Worm (Caenorhabditis elegans): ENCODE data around the gene rpl-42.

rpl-42 gene

DNA sequence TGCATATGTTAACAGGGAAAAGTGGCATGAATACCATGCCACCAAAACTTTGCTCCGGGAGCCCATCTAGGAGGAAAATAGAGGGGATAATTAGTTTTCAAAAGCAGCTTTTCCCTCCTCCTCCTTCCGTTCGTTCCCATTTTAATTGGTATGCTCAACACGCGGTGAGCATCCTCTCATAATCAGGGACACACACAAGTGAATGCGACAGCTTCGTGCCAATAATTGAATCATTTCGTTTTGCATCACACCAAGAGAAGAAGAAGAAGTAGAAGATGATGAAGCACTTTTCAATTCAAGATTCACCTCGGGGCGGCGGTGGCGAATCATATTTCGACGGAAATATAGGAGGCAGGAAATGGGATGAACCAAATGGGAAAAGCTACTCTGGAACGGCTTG lies 4.4 kb upstream of the rpl-42 start:
- TF ChIP-seq nhr-20 (tag; optimal IDR thresholded peaks at IDR 0.05) (no peak), lin-14 (GFP tag; optimal IDR thresholded peaks at IDR 0.05) (peak; percentile 6), grh-1 (GFP tag; IDR thresholded peaks at IDR 0.05) (no peak)

DNA sequence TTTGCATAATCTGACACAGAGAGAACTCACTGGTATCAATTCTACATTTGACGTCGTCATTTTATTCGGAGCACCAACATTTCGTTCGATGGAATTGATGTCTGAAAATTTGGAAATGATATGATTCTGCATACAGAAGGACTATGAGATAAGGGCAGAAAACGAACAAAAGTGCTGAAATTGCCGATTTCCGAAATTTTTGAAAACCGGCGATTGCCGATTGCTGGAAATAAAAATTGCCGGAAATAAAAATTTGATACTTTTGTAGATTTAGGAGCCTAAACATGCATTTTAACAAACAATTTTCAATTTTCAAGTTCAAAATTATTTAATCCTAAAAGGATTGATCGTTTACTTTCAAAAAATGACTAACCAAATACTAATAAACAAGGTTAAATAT lies 3.2 kb upstream of the rpl-42 start, which contains the start of gene unc-53:
Gene unc-53 (minus strand): TSS at position 101 of the 400 bp plus-strand sequence.
- TF ChIP-seq mef-2 (tag; optimal IDR thresholded peaks at IDR 0.05) (no peak), irx-1 (tag; optimal IDR thresholded peaks at IDR 0.05) (no peak), aha-1 (tag; optimal IDR thresholded peaks at IDR 0.05) (no peak), nhr-71 (tag; optimal IDR thresholded peaks at IDR 0.05) (no peak), egl-27 (tag; optimal IDR thresholded peaks at IDR 0.05) (no peak), ces-1 (GFP tag; optimal IDR thresholded peaks at IDR 0.05) (no peak), mdl-1 (tag; optimal IDR thresholded peaks at IDR 0.05) (no peak), nhr-20 (tag; optimal IDR thresholded peaks at IDR 0.05) (no peak), sptf-1 (tag; optimal IDR thresholded peaks at IDR 0.05) (no peak), isw-1 (GFP tag; IDR thresholded peaks at IDR 0.05) (no peak), tbx-2 (tag; optimal IDR thresholded peaks at IDR 0.05) (no peak), egl-13 (tag; optimal IDR thresholded peaks at IDR 0.05) (no peak), mab-9 (GFP tag; IDR thresholded peaks at IDR 0.05) (no peak), ceh-8 (GFP tag; optimal IDR thresholded peaks at IDR 0.05) (no peak), skn-1 (tag; optimal IDR thresholded peaks at IDR 0.05) (no peak), lin-15B (tag; optimal IDR thresholded peaks at IDR 0.05) (no peak), alr-1 (tag; optimal IDR thresholded peaks at IDR 0.05; ENCODE audit: borderline replicate concordance) (no peak), ceh-88 (GFP tag; IDR thresholded peaks at IDR 0.05) (no peak), lir-3 (tag; optimal IDR thresholded peaks at IDR 0.05; ENCODE audit: poor library complexity) (no peak)

- TF ChIP-seq swsn-7 (tag; optimal IDR thresholded peaks at IDR 0.05) (no peak), fkh-10 (GFP tag; optimal IDR thresholded peaks at IDR 0.05) (peak; percentile 75), pag-3 (tag; optimal IDR thresholded peaks at IDR 0.05; ENCODE audit: borderline replicate concordance, insufficient read depth) (no peak), lin-14 (GFP tag; optimal IDR thresholded peaks at IDR 0.05) (peak; percentile 69)
Observed at ce11 chrII:11091577-11091976, 936 bp upstream of the rpl-42 start.

- TF ChIP-seq C34B4.2 (tag; optimal IDR thresholded peaks at IDR 0.05) (no peak), unc-30 (tag; optimal IDR thresholded peaks at IDR 0.05) (no peak), nhr-85 (tag) (no peak), fkh-8 (tag; optimal IDR thresholded peaks at IDR 0.05) (no peak), ceh-63 (GFP tag; optimal IDR thresholded peaks at IDR 0.05) (no peak)
Observed at ce11 chrII:11094431-11094830, 1.9 kb downstream of the rpl-42 start.

- TF ChIP-seq pqm-1 (tag; optimal IDR thresholded peaks at IDR 0.05) (no peak), alr-1 (tag; optimal IDR thresholded peaks at IDR 0.05; ENCODE audit: borderline replicate concordance) (no peak), lsy-2 (tag; optimal IDR thresholded peaks at IDR 0.05) (peak in 1 of 2 experiments; percentile 41), isw-1 (GFP tag; IDR thresholded peaks at IDR 0.05) (no peak), aha-1 (tag; optimal IDR thresholded peaks at IDR 0.05) (no peak), nhr-47 (tag; optimal IDR thresholded peaks at IDR 0.05) (peak; percentile 13), nhr-85 (tag) (peak; percentile 63), unc-86 (tag; optimal IDR thresholded peaks at IDR 0.05) (no peak), rnt-1 (tag; optimal IDR thresholded peaks at IDR 0.05) (no peak), nhr-90 (tag; optimal IDR thresholded peaks at IDR 0.05; ENCODE audit: poor library complexity) (peak; percentile 12), efl-1 (optimal IDR thresholded peaks at IDR 0.05) (peak in 1 of 2 experiments; percentile 6), efl-1 (GFP tag; optimal IDR thresholded peaks at IDR 0.05 in 1 of 2) (peak in 1 of 2 experiments; percentile 34), ceh-88 (GFP tag; IDR thresholded peaks at IDR 0.05) (no peak), nhr-77 (tag; optimal IDR thresholded peaks at IDR 0.05) (peak; percentile 7), elt-2 (tag; optimal IDR thresholded peaks at IDR 0.05) (no peak), aly-2 (tag; optimal IDR thresholded peaks at IDR 0.05) (no peak)
Observed at ce11 chrII:11096233-11096632, 3.7 kb downstream of the rpl-42 start, which contains the start of gene nbs-1. Gene nbs-1, minus strand, starts transcription at chrII:11096478.
